Worm (Caenorhabditis elegans): ENCODE results near the gene Y43C5A.7.
A peak's percentile ranks its signal among the peaks of the same experiment; 100 is the strongest.

DNA sequence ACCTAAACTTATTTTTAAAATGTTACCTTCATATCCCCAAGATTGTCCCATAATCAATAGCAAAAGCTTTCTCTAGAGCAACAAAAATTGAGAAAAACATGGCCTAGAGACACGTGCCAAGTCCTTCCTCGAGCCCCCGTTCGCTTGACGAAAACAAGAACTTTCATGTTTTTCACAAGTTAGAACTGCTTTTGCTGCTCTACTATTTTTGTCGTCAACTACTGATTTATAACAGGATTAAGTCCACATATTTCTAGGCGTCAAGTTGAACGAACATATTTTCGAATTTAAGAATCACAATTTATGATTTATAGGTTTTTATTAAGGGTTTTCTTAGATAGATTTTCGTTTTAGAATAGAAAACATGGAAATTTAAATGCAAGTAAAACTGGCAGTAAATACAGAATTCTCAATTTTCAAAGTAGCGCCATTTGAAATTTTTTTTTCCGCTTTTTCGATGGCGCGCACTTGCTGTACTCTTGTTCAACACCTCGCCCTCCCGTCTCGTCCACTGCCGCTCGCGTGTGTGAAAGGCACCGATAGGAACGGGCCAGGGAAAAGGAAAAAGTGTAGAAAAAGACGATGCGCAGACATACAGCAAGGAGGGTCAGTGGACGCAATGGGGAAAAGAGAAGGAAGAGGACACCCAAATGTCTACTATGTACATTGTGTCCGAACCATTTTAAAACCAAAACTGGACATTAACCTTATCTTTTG, 7.3 kb downstream of the Y43C5A.7 start, which contains the start of gene rad-51:
- TF ChIP-seq nfyb-1 (GFP tag; IDR thresholded peaks at IDR 0.05) (no peak), mxl-1 (tag; optimal IDR thresholded peaks at IDR 0.05) (no peak), cebp-2 (GFP tag; IDR thresholded peaks at IDR 0.05) (no peak), hmg-20 (GFP tag; IDR thresholded peaks at IDR 0.05) (no peak), dpl-1 (GFP tag; optimal IDR thresholded peaks at IDR 0.05) (peak; percentile 49), snpc-4 (GFP tag; optimal IDR thresholded peaks at IDR 0.05) (peak; percentile 24), snpc-4 (tag; optimal IDR thresholded peaks at IDR 0.05) (peak in 2 of 4 experiments; percentile 3 to 47)
